Worm (Caenorhabditis elegans): Measurements from ENCODE around the gene F42G2.7.

Gene F42G2.7

DNA sequence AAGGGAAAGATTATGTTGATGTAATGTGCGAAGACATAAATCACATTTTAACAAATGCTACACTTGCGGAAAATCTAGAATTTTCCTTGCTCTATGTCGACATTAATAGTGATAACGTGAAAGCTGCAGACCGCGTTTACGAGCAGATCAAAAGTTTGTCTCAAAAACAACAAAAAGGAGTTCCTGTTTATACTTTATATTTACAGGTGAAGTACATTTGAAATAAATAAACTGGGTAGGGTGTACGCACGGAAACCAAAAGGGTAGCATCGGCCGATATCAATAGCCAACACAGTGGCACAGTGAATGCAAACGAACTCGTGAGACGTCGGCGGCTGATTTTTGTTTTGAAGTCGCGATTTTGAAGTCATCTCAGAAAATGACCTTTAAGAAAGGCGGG, 4.5 kb downstream of the F42G2.7 start:
- TF ChIP-seq dmd-4 (tag; optimal IDR thresholded peaks at IDR 0.05; ENCODE audit: borderline replicate concordance) (no peak), elt-4 (tag; optimal IDR thresholded peaks at IDR 0.05) (no peak), rnt-1 (tag; optimal IDR thresholded peaks at IDR 0.05) (no peak), unc-86 (tag; optimal IDR thresholded peaks at IDR 0.05) (no peak), sdc-2 (tag; optimal IDR thresholded peaks at IDR 0.05) (no peak), T23F11.4 (GFP tag; optimal IDR thresholded peaks at IDR 0.05) (no peak)

- TF ChIP-seq C38D4.7 (GFP tag; optimal IDR thresholded peaks at IDR 0.05) (no peak), ceh-48 (tag; optimal IDR thresholded peaks at IDR 0.05) (peak; percentile 55)
Observed at ce11 chrII:2431972-2432371, 14.0 kb downstream of the F42G2.7 start, which contains the start of gene ceh-86. Gene ceh-86, minus strand, starts transcription at chrII:2432072.

ce11 chrII:2435566-2435965, 17.6 kb downstream of the F42G2.7 start:
- no peak for TF ChIP-seq nfya-1 (tag; optimal IDR thresholded peaks at IDR 0.05)
- TF ChIP-seq fkh-6 (tag; optimal IDR thresholded peaks at IDR 0.05): no peak
- TF ChIP-seq unc-3 (GFP tag; conservative IDR thresholded peaks at IDR 0.05): no peak
- no peak for TF ChIP-seq unc-3 (tag; optimal IDR thresholded peaks at IDR 0.05)
- TF ChIP-seq ceh-14 (tag; optimal IDR thresholded peaks at IDR 0.05): no peak
- TF ChIP-seq mec-3 (tag; optimal IDR thresholded peaks at IDR 0.05; ENCODE audit: borderline replicate concordance): no peak

ce11 chrII:2436757-2437156, 18.8 kb downstream of the F42G2.7 start:
- TF ChIP-seq ceh-24 (tag; optimal IDR thresholded peaks at IDR 0.05) (no peak), K09A11.1 (tag; optimal IDR thresholded peaks at IDR 0.05; ENCODE audit: insufficient read depth) (no peak), ceh-48 (tag; optimal IDR thresholded peaks at IDR 0.05) (no peak), rnt-1 (tag; optimal IDR thresholded peaks at IDR 0.05) (peak; percentile 95), ceh-19 (GFP tag; optimal IDR thresholded peaks at IDR 0.05) (no peak)

ce11 chrII:2438180-2438579, 20.2 kb downstream of the F42G2.7 start:
- peak; percentile 11 for TF ChIP-seq elt-2 (tag; optimal IDR thresholded peaks at IDR 0.05)
- TF ChIP-seq fkh-6 (tag; optimal IDR thresholded peaks at IDR 0.05): no peak

DNA sequence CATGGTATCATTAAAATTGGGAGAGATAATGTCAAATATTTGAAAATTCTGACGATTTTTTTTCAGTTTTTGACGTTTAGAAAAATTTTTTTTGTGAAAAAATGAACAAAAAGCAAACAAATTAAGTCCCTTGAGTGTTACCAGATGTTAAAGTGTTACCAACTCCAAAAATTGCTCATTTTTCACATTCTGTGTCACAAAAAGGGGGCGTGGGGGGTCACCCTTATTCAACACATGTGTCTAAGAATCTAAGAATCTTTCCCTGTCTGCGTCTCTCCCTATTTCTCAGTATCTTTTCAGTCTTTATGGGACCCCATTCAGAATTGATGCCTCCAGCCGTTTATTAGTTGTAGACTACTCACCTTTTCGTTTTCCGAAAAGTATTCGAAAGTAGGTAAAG, 21.0 kb downstream of the F42G2.7 start:
- no peak for TF ChIP-seq ceh-24 (tag; optimal IDR thresholded peaks at IDR 0.05)
- no peak for TF ChIP-seq Y22D7AL.16 (tag; optimal IDR thresholded peaks at IDR 0.05)
- TF ChIP-seq npax-4 (tag; optimal IDR thresholded peaks at IDR 0.05): no peak
- no peak for TF ChIP-seq ceh-18 (tag; optimal IDR thresholded peaks at IDR 0.05)
- TF ChIP-seq ceh-45 (GFP tag; IDR thresholded peaks at IDR 0.05): no peak
- no peak for TF ChIP-seq pax-1 (tag; optimal IDR thresholded peaks at IDR 0.05)

DNA sequence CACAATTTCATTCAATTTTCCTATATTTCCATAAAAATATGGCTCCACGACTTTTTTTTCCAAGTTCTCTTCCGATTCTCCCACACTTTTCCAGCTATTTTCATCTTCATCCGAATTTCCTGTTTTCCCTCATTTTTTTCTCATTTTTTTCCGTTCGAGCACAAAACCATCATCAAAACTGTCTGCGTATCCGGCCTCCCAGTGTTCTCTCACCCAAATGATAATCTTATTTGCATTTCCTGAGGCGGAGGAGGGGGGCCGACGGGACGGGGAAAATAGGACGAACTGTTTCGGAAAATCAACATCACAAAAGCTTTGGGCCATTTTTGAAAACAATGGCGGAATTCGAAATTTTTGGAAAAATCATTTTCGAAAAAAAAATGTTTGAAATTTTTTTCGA, 22.4 kb downstream of the F42G2.7 start:
- no peak for TF ChIP-seq hlh-30 (tag; optimal IDR thresholded peaks at IDR 0.05; ENCODE audit: insufficient read depth)
- no peak for TF ChIP-seq ceh-45 (GFP tag; IDR thresholded peaks at IDR 0.05)
- TF ChIP-seq Y22D7AL.16 (tag; optimal IDR thresholded peaks at IDR 0.05): no peak
- no peak for TF ChIP-seq mec-3 (tag; optimal IDR thresholded peaks at IDR 0.05; ENCODE audit: borderline replicate concordance)
- TF ChIP-seq pros-1 (tag; optimal IDR thresholded peaks at IDR 0.05): no peak
- TF ChIP-seq ceh-9 (tag; optimal IDR thresholded peaks at IDR 0.05): no peak
- no peak for TF ChIP-seq sox-2 (GFP tag; IDR thresholded peaks at IDR 0.05)
- no peak for TF ChIP-seq lin-11 (tag; optimal IDR thresholded peaks at IDR 0.05)
- TF ChIP-seq ceh-48 (tag; optimal IDR thresholded peaks at IDR 0.05): no peak
- TF ChIP-seq unc-55 (GFP tag; optimal IDR thresholded peaks at IDR 0.05): no peak
- no peak for TF ChIP-seq ceh-6 (GFP tag; optimal IDR thresholded peaks at IDR 0.05)
- no peak for TF ChIP-seq zip-5 (tag; optimal IDR thresholded peaks at IDR 0.05)
- no peak for TF ChIP-seq npax-4 (tag; optimal IDR thresholded peaks at IDR 0.05)
- TF ChIP-seq pha-4 (tag; optimal IDR thresholded peaks at IDR 0.05): no peak
- no peak for TF ChIP-seq fkh-6 (tag; optimal IDR thresholded peaks at IDR 0.05)
- no peak for TF ChIP-seq sdc-2 (tag; optimal IDR thresholded peaks at IDR 0.05)

Measured in whole organism, late embryonic.